Worm (Caenorhabditis elegans) whole organism, young adult: ENCODE results near the gene Y59E1A.4.

Source experiments
- B0336.3 ChIP-seq: fragments of 200-800 bp; sonication (Bioruptor generic); IDR thresholded peaks from 2 replicates; pipeline ENCODE4 v1.3.6; 2022; ENCODE audit warnings: missing genetic modification characterization, missing compliant biosample characterization
- C17E4.6 ChIP-seq: fragments of 200-800 bp; sonication (Bioruptor generic); IDR thresholded peaks from 2 replicates; pipeline ENCODE4 v1.3.6; 2022; ENCODE audit warnings: missing genetic modification reagents, missing genetic modification characterization, missing compliant biosample characterization
- F23B12.7 ChIP-seq: sonication (generic microtip); optimal IDR thresholded peaks from 2 replicates; lab custom pipeline; 2017; ENCODE audit warnings: missing genetic modification characterization, mild to moderate bottlenecking, missing compliant biosample characterization, antibody characterized with exemption, moderate library complexity; ENCODE audit not compliant: insufficient read depth
- F33H1.4 ChIP-seq: fragments of 200-800 bp; sonication (Bioruptor generic); IDR thresholded peaks from 2 replicates; pipeline ENCODE4 v1.3.6; 2022; ENCODE audit warnings: missing genetic modification reagents, missing genetic modification characterization, missing compliant biosample characterization
- F39B2.1 ChIP-seq: fragments of 200-800 bp; sonication (Bioruptor generic); IDR thresholded peaks from 2 replicates; pipeline ENCODE4 v1.3.6; 2022; ENCODE audit warnings: missing genetic modification reagents, missing genetic modification characterization, missing compliant biosample characterization
- F52B5.7 ChIP-seq: sonication (generic microtip); optimal IDR thresholded peaks from 2 replicates; lab custom pipeline; 2016; ENCODE audit warnings: mild to moderate bottlenecking, missing genetic modification characterization, missing compliant biosample characterization
- K11D2.4 ChIP-seq: fragments of 200-800 bp; sonication (Bioruptor generic); IDR thresholded peaks from 2 replicates; pipeline ENCODE4 v1.3.6; 2022; ENCODE audit warnings: missing genetic modification reagents, missing genetic modification characterization, missing compliant biosample characterization
- K12H6.12 ChIP-seq: fragments of 200-800 bp; sonication (Bioruptor generic); optimal IDR thresholded peaks from 2 replicates; lab custom pipeline; 2018; ENCODE audit warnings: mild to moderate bottlenecking, missing genetic modification characterization, missing compliant biosample characterization
- T07F8.4 ChIP-seq: sonication (generic microtip); optimal IDR thresholded peaks from 2 replicates; lab custom pipeline; 2016; ENCODE audit warnings: mild to moderate bottlenecking, missing genetic modification characterization, moderate library complexity, missing compliant biosample characterization
- Y53F4B.3 ChIP-seq: fragments of 200-800 bp; sonication (Bioruptor generic); IDR thresholded peaks from 2 replicates; pipeline ENCODE4 v1.3.6; 2022; ENCODE audit warnings: missing genetic modification reagents, missing genetic modification characterization, missing compliant biosample characterization
- Y67H2A.10 ChIP-seq: fragments of 200-800 bp; sonication (Bioruptor generic); conservative IDR thresholded peaks from 2 replicates; pipeline ENCODE4 v1.3.6; 2022; ENCODE audit warnings: missing genetic modification reagents, missing genetic modification characterization, missing compliant biosample characterization
- ZK185.1 ChIP-seq: sonication (generic microtip); optimal IDR thresholded peaks from 2 replicates; lab custom pipeline; 2016; ENCODE audit warnings: mild to moderate bottlenecking, missing genetic modification characterization, missing compliant biosample characterization; ENCODE audit not compliant: poor library complexity, severe bottlenecking
- akir-1 ChIP-seq: fragments of 200-800 bp; sonication (Bioruptor generic); optimal IDR thresholded peaks from 2 replicates; lab custom pipeline; 2018; ENCODE audit warnings: mild to moderate bottlenecking, missing genetic modification characterization, moderate library complexity, missing compliant biosample characterization
- ama-1 ChIP-seq, 3 experiments: fragments of 150-350 bp in 1 of 3; sonication (generic microtip) in 2 of 3; optimal IDR thresholded peaks; 2 replicates each; lab custom pipeline; 2014 to 2018; ENCODE audit warnings: missing biosample characterization in 2 of 3, missing genetic modification characterization in 2 of 3, missing genetic modification reagents in 2 of 3
- athp-1 ChIP-seq: sonication (generic microtip); optimal IDR thresholded peaks from 2 replicates; lab custom pipeline; 2017; ENCODE audit warnings: mild to moderate bottlenecking, missing genetic modification characterization, missing compliant biosample characterization
- attf-5 ChIP-seq: fragments of 200-800 bp; sonication (Bioruptor generic); optimal IDR thresholded peaks from 2 replicates; lab custom pipeline; 2018; ENCODE audit warnings: mild to moderate bottlenecking, missing genetic modification characterization, missing compliant biosample characterization
- cebp-1 ChIP-seq, 2 experiments: fragments of 200-800 bp in 1 of 2; sonication (Bioruptor generic) in 1 of 2; sonication (generic microtip) in 1 of 2; IDR thresholded peaks in 1 of 2; optimal IDR thresholded peaks in 1 of 2; 2 replicates each; pipeline versions ENCODE4 v1.3.6 to Lab custom; 2017 to 2022; ENCODE audit warnings: missing compliant biosample characterization in 2 of 2, missing genetic modification characterization in 2 of 2, mild to moderate bottlenecking in 1 of 2, missing genetic modification reagents in 1 of 2, moderate library complexity in 1 of 2
- cebp-2 ChIP-seq: fragments of 200-800 bp; sonication (Bioruptor generic); IDR thresholded peaks from 2 replicates; pipeline ENCODE4 v1.3.6; 2022; ENCODE audit warnings: missing genetic modification characterization, missing compliant biosample characterization
- ceh-100 ChIP-seq: fragments of 200-800 bp; sonication (Bioruptor generic); IDR thresholded peaks from 2 replicates; pipeline ENCODE4 v1.3.6; 2022; ENCODE audit warnings: missing genetic modification reagents, missing genetic modification characterization, missing compliant biosample characterization
- ceh-27 ChIP-seq: fragments of 200-800 bp; sonication (Bioruptor generic); optimal IDR thresholded peaks from 2 replicates; lab custom pipeline; 2018; ENCODE audit warnings: mild to moderate bottlenecking, missing genetic modification characterization, moderate library complexity, missing compliant biosample characterization
- dpl-1 ChIP-seq: fragments of 150-350 bp; optimal IDR thresholded peaks from 2 replicates; lab custom pipeline; 2014; ENCODE audit warnings: missing biosample characterization, missing genetic modification reagents, missing genetic modification characterization
- egl-18 ChIP-seq: fragments of 200-800 bp; sonication (Bioruptor generic); IDR thresholded peaks from 2 replicates; pipeline ENCODE4 v1.3.6; 2022; ENCODE audit warnings: missing genetic modification reagents, missing genetic modification characterization, missing compliant biosample characterization
- ekl-4 ChIP-seq: fragments of 200-800 bp; sonication (Bioruptor generic); IDR thresholded peaks from 2 replicates; pipeline ENCODE4 v1.3.6; 2022; ENCODE audit warnings: missing genetic modification reagents, missing genetic modification characterization, missing compliant biosample characterization
- hlh-26 ChIP-seq: fragments of 200-800 bp; sonication (Bioruptor generic); conservative IDR thresholded peaks from 2 replicates; pipeline ENCODE4 v1.3.6; 2022; ENCODE audit warnings: missing genetic modification reagents, missing genetic modification characterization, missing compliant biosample characterization
- hrde-1 ChIP-seq: sonication (generic microtip); optimal IDR thresholded peaks from 2 replicates; lab custom pipeline; 2016; ENCODE audit warnings: missing genetic modification characterization, mild to moderate bottlenecking, missing compliant biosample characterization, moderate library complexity, missing genotype, missing genetic modification reagents, borderline replicate concordance
- hsf-1 ChIP-seq: fragments of 200-800 bp; sonication (Bioruptor generic); IDR thresholded peaks from 2 replicates; pipeline ENCODE4 v1.3.6; 2022; ENCODE audit warnings: missing genetic modification reagents, missing genetic modification characterization, missing compliant biosample characterization
- let-526 ChIP-seq: fragments of 200-800 bp; sonication (Bioruptor generic); IDR thresholded peaks from 2 replicates; pipeline ENCODE4 v1.3.6; 2022; ENCODE audit warnings: missing genetic modification reagents, missing genetic modification characterization, missing compliant biosample characterization
- lin-26 ChIP-seq: fragments of 200-800 bp; sonication (Bioruptor generic); IDR thresholded peaks from 2 replicates; pipeline ENCODE4 v1.3.6; 2022; ENCODE audit warnings: missing genetic modification reagents, missing genetic modification characterization, missing compliant biosample characterization
- lin-40 ChIP-seq: sonication (generic microtip); optimal IDR thresholded peaks from 2 replicates; lab custom pipeline; 2016; ENCODE audit warnings: missing genetic modification characterization, mild to moderate bottlenecking, missing compliant biosample characterization, missing genotype, missing genetic modification reagents
- lsl-1 ChIP-seq: fragments of 200-800 bp; sonication (Bioruptor generic); optimal IDR thresholded peaks from 2 replicates; lab custom pipeline; 2018; ENCODE audit warnings: mild to moderate bottlenecking, missing genetic modification characterization, moderate library complexity, missing compliant biosample characterization
- madf-3 ChIP-seq: fragments of 200-800 bp; sonication (Bioruptor generic); IDR thresholded peaks from 2 replicates; pipeline ENCODE4 v1.3.6; 2022; ENCODE audit warnings: missing genetic modification reagents, missing genetic modification characterization, missing compliant biosample characterization
- madf-6 ChIP-seq: fragments of 200-800 bp; sonication (Bioruptor generic); IDR thresholded peaks from 2 replicates; pipeline ENCODE4 v1.3.6; 2022; ENCODE audit warnings: missing genetic modification reagents, missing genetic modification characterization, missing compliant biosample characterization
- madf-8 ChIP-seq: fragments of 200-800 bp; sonication (Bioruptor generic); conservative IDR thresholded peaks from 2 replicates; pipeline ENCODE4 v1.3.6; 2022; ENCODE audit warnings: missing genetic modification reagents, missing genetic modification characterization, missing compliant biosample characterization
- nfya-2 ChIP-seq: fragments of 200-800 bp; sonication (Bioruptor generic); IDR thresholded peaks from 2 replicates; pipeline ENCODE4 v1.3.6; 2022; ENCODE audit warnings: missing genetic modification reagents, missing genetic modification characterization, missing compliant biosample characterization
- nhr-27 ChIP-seq: fragments of 200-800 bp; sonication (Bioruptor generic); optimal IDR thresholded peaks from 2 replicates; lab custom pipeline; 2018; ENCODE audit warnings: mild to moderate bottlenecking, missing genetic modification characterization, moderate library complexity, missing compliant biosample characterization
- sdz-38 ChIP-seq: sonication (generic microtip); optimal IDR thresholded peaks from 2 replicates; lab custom pipeline; 2016; ENCODE audit warnings: missing genotype, missing genetic modification characterization, missing compliant biosample characterization
- snpc-4 ChIP-seq, 5 experiments: fragments of 150-350 bp in 1 of 5; sonication (generic microtip) in 4 of 5; optimal IDR thresholded peaks; 2 replicates each; lab custom pipeline; 2014 to 2018; ENCODE audit warnings: missing genetic modification characterization in 5 of 5, missing biosample characterization in 3 of 5, antibody characterized with exemption in 2 of 5, mild to moderate bottlenecking in 2 of 5, missing compliant biosample characterization in 2 of 5, missing genotype in 2 of 5, moderate library complexity in 2 of 5, missing genetic modification reagents in 1 of 5
- sptf-2 ChIP-seq: fragments of 200-800 bp; sonication (Bioruptor generic); optimal IDR thresholded peaks from 2 replicates; lab custom pipeline; 2018; ENCODE audit warnings: mild to moderate bottlenecking, missing genetic modification characterization, missing compliant biosample characterization
- tbx-9 ChIP-seq: sonication (generic microtip); optimal IDR thresholded peaks from 2 replicates; lab custom pipeline; 2016; ENCODE audit warnings: borderline replicate concordance, missing genetic modification characterization, inconsistent platforms, missing compliant biosample characterization
- tlf-1 ChIP-seq: fragments of 200-800 bp; sonication (Bioruptor generic); optimal IDR thresholded peaks from 2 replicates; lab custom pipeline; 2018; ENCODE audit warnings: mild to moderate bottlenecking, missing genetic modification characterization, missing compliant biosample characterization
- unc-130 ChIP-seq: sonication (generic microtip); optimal IDR thresholded peaks from 2 replicates; lab custom pipeline; 2016; ENCODE audit warnings: missing genetic modification reagents, missing genetic modification characterization, missing compliant biosample characterization
- xnd-1 ChIP-seq: sonication (generic microtip); optimal IDR thresholded peaks from 2 replicates; lab custom pipeline; 2016; ENCODE audit warnings: missing genotype, missing genetic modification reagents, missing genetic modification characterization, missing compliant biosample characterization
- zim-3 ChIP-seq: sonication (generic microtip); optimal IDR thresholded peaks from 2 replicates; lab custom pipeline; 2017; ENCODE audit warnings: mild to moderate bottlenecking, missing genetic modification characterization, moderate library complexity, missing compliant biosample characterization
- ztf-22 ChIP-seq: fragments of 200-800 bp; sonication (Bioruptor generic); optimal IDR thresholded peaks from 2 replicates; lab custom pipeline; 2018; ENCODE audit warnings: mild to moderate bottlenecking, missing genetic modification characterization, moderate library complexity, missing compliant biosample characterization
- ztf-25 ChIP-seq: fragments of 200-800 bp; sonication (Bioruptor generic); IDR thresholded peaks from 2 replicates; pipeline ENCODE4 v1.3.6; 2022; ENCODE audit warnings: missing genetic modification reagents, missing genetic modification characterization, missing compliant biosample characterization
- ztf-26 ChIP-seq: sonication (generic microtip); optimal IDR thresholded peaks from 2 replicates; lab custom pipeline; 2017; ENCODE audit warnings: missing genetic modification characterization, missing compliant biosample characterization

Y59E1A.4 gene

DNA sequence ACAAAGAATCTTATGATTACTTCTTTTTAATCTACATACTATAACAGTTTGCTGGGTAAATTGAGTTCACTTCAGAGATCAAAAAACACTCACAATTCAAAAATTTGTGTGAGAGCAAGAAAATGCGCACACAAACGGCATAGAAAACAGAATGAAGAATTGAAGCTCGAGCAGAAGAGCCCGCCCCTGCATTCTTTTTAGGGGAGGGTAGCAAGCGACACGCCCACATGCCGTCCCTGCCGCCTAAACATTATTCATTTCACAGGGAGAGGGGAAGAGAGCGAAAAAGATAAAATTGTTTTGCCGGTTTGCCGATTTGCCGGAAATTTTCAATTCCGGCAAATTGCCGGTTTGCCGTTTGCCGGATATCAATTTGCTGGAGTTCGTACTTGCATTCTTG lies 30.4 kb downstream of the Y59E1A.4 start:
- 0 out of 2 replicates have a peak, but pooled peaks have one; percentile 65 for TF ChIP-seq egl-18 (GFP tag; lab: Robert Waterston, UW)
- TF ChIP-seq madf-8 (GFP tag; lab: Robert Waterston, UW), result no peak
- no peak for TF ChIP-seq F39B2.1 (GFP tag; lab: Robert Waterston, UW)
- TF ChIP-seq ceh-100 (GFP tag; lab: Robert Waterston, UW), result peak; percentile 47; the same call in 1 of the 2 replicates
- no peak for TF ChIP-seq ama-1 (optimal IDR thresholded peaks at IDR 0.05; lab: Kevin White, UChicago)
- no peak for TF ChIP-seq ama-1 (GFP tag; optimal IDR thresholded peaks at IDR 0.05; lab: Kevin White, UChicago)
- no peak for TF ChIP-seq sdz-38 (tag; lab: Kevin White, UChicago)
- TF ChIP-seq snpc-4 (GFP tag; optimal IDR thresholded peaks at IDR 0.05; lab: Kevin White, UChicago), result no peak
- TF ChIP-seq snpc-4 (tag; optimal IDR thresholded peaks at IDR 0.05; lab: Kevin White, UChicago), result peak in 2 of 4 experiments; percentile 27 to 58
- peak; percentile 97 for TF ChIP-seq lin-40 (tag; lab: Kevin White, UChicago)
- no peak; the same call in 1 of the 2 replicates for TF ChIP-seq ekl-4 (GFP tag; lab: Robert Waterston, UW)
- peak; percentile 51; the same call in 1 of the 2 replicates for TF ChIP-seq cebp-1 (GFP tag; IDR thresholded peaks at IDR 0.05; lab: Robert Waterston, UW)
- TF ChIP-seq cebp-1 (tag; optimal IDR thresholded peaks at IDR 0.05; lab: Kevin White, UChicago), result no peak
- peak; percentile 95 for TF ChIP-seq K11D2.4 (GFP tag; lab: Robert Waterston, UW)
- no peak for TF ChIP-seq T07F8.4
- TF ChIP-seq Y67H2A.10 (GFP tag; lab: Robert Waterston, UW), result no peak
- TF ChIP-seq athp-1, result no peak
- TF ChIP-seq cebp-2 (GFP tag; lab: Robert Waterston, UW), result 0 out of 2 replicates have a peak, but pooled peaks have one; percentile 73
- no peak for TF ChIP-seq nhr-27
- no peak for TF ChIP-seq hsf-1 (GFP tag; lab: Robert Waterston, UW)
- no peak for TF ChIP-seq F33H1.4 (GFP tag; lab: Robert Waterston, UW)
- TF ChIP-seq K12H6.12 (tag; lab: Kevin White, UChicago), result peak; percentile 56
- 0 out of 2 replicates have a peak, but pooled peaks have one; percentile 27 for TF ChIP-seq let-526 (GFP tag; lab: Robert Waterston, UW)
- TF ChIP-seq madf-6 (GFP tag; lab: Robert Waterston, UW), result no peak
- TF ChIP-seq lsl-1 (GFP tag; lab: Kevin White, UChicago), result no peak
- TF ChIP-seq B0336.3 (GFP tag; lab: Robert Waterston, UW), result peak; percentile 92
- 0 out of 2 replicates have a peak, but pooled peaks have one; percentile 35 for TF ChIP-seq C17E4.6 (GFP tag; lab: Robert Waterston, UW)
- TF ChIP-seq F23B12.7 (tag; lab: Kevin White, UChicago), result peak; percentile 62
- TF ChIP-seq akir-1 (GFP tag; lab: Kevin White, UChicago), result no peak
- TF ChIP-seq lin-26 (GFP tag; lab: Robert Waterston, UW), result peak; percentile 38; the same call in 1 of the 2 replicates
- TF ChIP-seq hlh-26 (GFP tag; lab: Robert Waterston, UW), result no peak
- TF ChIP-seq unc-130 (GFP tag; lab: Kevin White, UChicago), result no peak
- no peak for TF ChIP-seq ztf-22 (GFP tag; lab: Kevin White, UChicago)
- no peak for TF ChIP-seq dpl-1 (GFP tag; lab: Kevin White, UChicago)
- no peak for TF ChIP-seq ztf-25 (GFP tag; lab: Robert Waterston, UW)
- no peak for TF ChIP-seq zim-3 (tag; lab: Kevin White, UChicago)
- peak; percentile 65 for TF ChIP-seq F52B5.7 (tag; lab: Kevin White, UChicago)
- no peak for TF ChIP-seq ZK185.1 (tag; lab: Kevin White, UChicago)
- TF ChIP-seq madf-3 (GFP tag; lab: Robert Waterston, UW), result no peak
- TF ChIP-seq ceh-27, result peak; percentile 81
- no peak for TF ChIP-seq tbx-9 (tag; lab: Kevin White, UChicago)
- TF ChIP-seq attf-5 (GFP tag; lab: Kevin White, UChicago), result no peak
- TF ChIP-seq ztf-26 (tag; lab: Kevin White, UChicago), result peak; percentile 95
- no peak for TF ChIP-seq Y53F4B.3 (GFP tag; lab: Robert Waterston, UW)
- TF ChIP-seq nfya-2 (GFP tag; lab: Robert Waterston, UW), result no peak
- TF ChIP-seq hrde-1 (tag; lab: Kevin White, UChicago), result no peak
- TF ChIP-seq xnd-1 (tag; lab: Kevin White, UChicago), result no peak
- peak; percentile 90 for TF ChIP-seq tlf-1 (GFP tag; lab: Kevin White, UChicago)
- no peak for TF ChIP-seq sptf-2 (GFP tag; lab: Kevin White, UChicago)
